Worm (Caenorhabditis elegans) whole organism, early embryonic: Measurements from ENCODE around the gene Y39H10A.1.

Experiments
- B0310.2 ChIP-seq: sonication (generic microtip); optimal IDR thresholded peaks from 2 replicates; lab custom pipeline; 2016; ENCODE audit warnings: mild to moderate bottlenecking, missing genetic modification characterization, missing compliant biosample characterization
- F13C5.2 ChIP-seq: sonication (generic microtip); optimal IDR thresholded peaks from 2 replicates; lab custom pipeline; 2017; ENCODE audit warnings: mild to moderate bottlenecking, missing genetic modification characterization, inconsistent platforms, missing compliant biosample characterization
- aly-1 ChIP-seq: sonication (generic microtip); optimal IDR thresholded peaks from 2 replicates; lab custom pipeline; 2016; ENCODE audit warnings: missing genetic modification characterization, missing compliant biosample characterization
- ama-1 ChIP-seq: fragments of 150-350 bp; optimal IDR thresholded peaks from 2 replicates; lab custom pipeline; 2014
- ceh-13 ChIP-seq: fragments of 200-800 bp; sonication (Bioruptor generic); optimal IDR thresholded peaks from 2 replicates; lab custom pipeline; 2018; ENCODE audit warnings: mild to moderate bottlenecking, missing genetic modification characterization, missing compliant biosample characterization
- ceh-36 ChIP-seq: sonication (generic microtip); optimal IDR thresholded peaks from 2 replicates; lab custom pipeline; 2016; ENCODE audit warnings: missing genetic modification characterization, inconsistent platforms, missing compliant biosample characterization
- ets-7 ChIP-seq: sonication (generic microtip); optimal IDR thresholded peaks from 2 replicates; lab custom pipeline; 2016; ENCODE audit warnings: missing genotype, missing genetic modification characterization, missing compliant biosample characterization
- flt-1 ChIP-seq: fragments of 200-800 bp; sonication (Bioruptor generic); IDR thresholded peaks from 2 replicates; pipeline ENCODE4 v1.3.6; 2022; ENCODE audit warnings: missing genetic modification characterization, missing compliant biosample characterization
- hmbx-1 ChIP-seq: sonication (generic microtip); optimal IDR thresholded peaks from 2 replicates; lab custom pipeline; 2016; ENCODE audit warnings: mild to moderate bottlenecking, missing genetic modification characterization, missing compliant biosample characterization
- hmg-4 ChIP-seq: fragments of 200-800 bp; sonication (Bioruptor generic); optimal IDR thresholded peaks from 2 replicates; lab custom pipeline; 2018; ENCODE audit warnings: mild to moderate bottlenecking, missing genetic modification characterization, missing compliant biosample characterization
- hnd-1 ChIP-seq: sonication (generic microtip); optimal IDR thresholded peaks from 2 replicates; lab custom pipeline; 2016; ENCODE audit warnings: missing genetic modification characterization, missing compliant biosample characterization
- pes-1 ChIP-seq: fragments of 200-800 bp; sonication (Bioruptor generic); IDR thresholded peaks from 2 replicates; pipeline ENCODE4 v1.3.6; 2022; ENCODE audit warnings: missing genetic modification reagents, missing genetic modification characterization, missing compliant biosample characterization
- scrt-1 ChIP-seq: fragments of 200-800 bp; sonication (Bioruptor generic); IDR thresholded peaks from 2 replicates; pipeline ENCODE4 v1.3.6; 2022; ENCODE audit warnings: missing genetic modification characterization, missing compliant biosample characterization
- sea-1 ChIP-seq: fragments of 200-800 bp; sonication (Bioruptor generic); conservative IDR thresholded peaks from 2 replicates; pipeline ENCODE4 v1.3.6; 2022; ENCODE audit warnings: missing genetic modification characterization, missing compliant biosample characterization
- tbx-11 ChIP-seq: fragments of 200-800 bp; sonication (Bioruptor generic); IDR thresholded peaks from 2 replicates; pipeline ENCODE4 v1.3.6; 2022; ENCODE audit warnings: missing genetic modification characterization, missing compliant biosample characterization
- tbx-37 ChIP-seq: fragments of 200-800 bp; sonication (Bioruptor generic); conservative IDR thresholded peaks from 2 replicates; pipeline ENCODE4 v1.3.6; 2022; ENCODE audit warnings: missing genetic modification reagents, missing genetic modification characterization, missing compliant biosample characterization
- tra-4 ChIP-seq: sonication (generic microtip); optimal IDR thresholded peaks from 2 replicates; lab custom pipeline; 2017; ENCODE audit warnings: missing genetic modification characterization, missing compliant biosample characterization

Y39H10A.1 gene

DNA sequence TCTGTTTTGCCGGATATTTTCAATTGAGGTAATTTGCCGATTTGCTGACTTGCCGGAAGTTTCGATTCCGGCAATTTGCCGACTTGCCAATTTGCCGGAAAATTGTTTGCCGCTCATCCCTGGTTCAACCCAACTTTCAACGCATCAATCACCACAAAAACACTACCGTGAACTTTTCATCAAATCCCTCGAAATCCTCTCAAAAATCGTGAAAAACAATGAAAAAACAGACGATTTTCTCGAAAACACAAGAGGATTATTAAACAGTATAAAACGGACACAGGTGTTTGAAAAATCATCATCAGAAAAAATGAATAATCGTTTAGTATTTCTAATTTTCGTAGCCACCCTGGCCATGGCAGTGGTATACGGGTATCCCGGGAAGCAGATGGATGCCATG lies at the start of gene Y39H10A.1:
Y39H10A.1 (plus strand) TSS at position 301 of the 400 bp plus-strand sequence.
- TF ChIP-seq aly-1 (tag; lab: Kevin White, UChicago), result no peak

DNA sequence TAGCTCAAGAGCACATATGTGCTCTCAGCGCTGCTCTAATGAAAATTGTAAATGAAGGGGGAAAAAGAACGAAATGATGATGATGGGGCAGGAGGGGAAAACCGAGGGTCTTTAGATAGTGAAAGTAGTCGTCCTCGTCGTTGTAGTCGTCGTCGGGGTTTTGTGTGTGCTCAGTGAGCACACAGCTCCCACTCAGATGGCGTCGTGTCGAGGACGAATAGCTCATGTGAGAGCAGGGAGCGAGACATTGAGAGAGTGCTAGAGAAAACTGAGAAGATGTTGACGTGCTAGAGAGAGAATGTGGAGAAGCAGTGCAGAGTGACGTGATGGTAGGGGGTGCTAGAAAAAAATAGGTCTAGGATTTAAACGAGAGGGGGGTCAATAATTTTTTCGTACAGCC lies 49.3 kb upstream of the Y39H10A.1 start:
- no peak for TF ChIP-seq tra-4 (tag; lab: Kevin White, UChicago)
- TF ChIP-seq flt-1 (GFP tag; lab: Robert Waterston, UW), result no peak
- TF ChIP-seq hmbx-1 (tag; lab: Kevin White, UChicago), result no peak
- TF ChIP-seq hnd-1 (tag; lab: Kevin White, UChicago), result no peak
- TF ChIP-seq pes-1 (GFP tag; lab: Robert Waterston, UW), result no peak
- TF ChIP-seq ceh-36 (tag; lab: Kevin White, UChicago), result no peak
- TF ChIP-seq hmg-4 (GFP tag; lab: Kevin White, UChicago), result no peak
- TF ChIP-seq ets-7 (tag; lab: Kevin White, UChicago), result no peak
- TF ChIP-seq B0310.2 (tag; lab: Kevin White, UChicago), result no peak

DNA sequence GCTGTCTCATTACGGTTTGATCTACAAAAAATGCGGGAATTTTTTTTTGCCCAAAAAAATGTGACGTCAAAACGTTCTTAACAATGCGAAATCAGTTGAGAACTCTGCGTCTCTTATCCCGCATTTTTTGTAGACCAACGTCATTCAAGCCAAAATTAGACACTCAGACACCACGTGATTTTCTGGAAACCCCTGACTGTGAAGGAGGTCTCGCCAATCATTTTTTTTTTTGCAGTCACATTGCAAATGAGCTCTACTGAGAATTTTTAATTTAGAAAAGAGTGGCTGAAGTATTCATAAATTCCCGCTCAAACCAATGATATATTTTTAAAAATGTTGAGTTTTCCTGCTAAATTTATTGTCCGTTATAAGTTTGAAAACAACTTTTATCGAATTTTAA lies 48.5 kb upstream of the Y39H10A.1 start:
- TF ChIP-seq tbx-11 (GFP tag; lab: Robert Waterston, UW), result no peak
- no peak for TF ChIP-seq B0310.2 (tag; lab: Kevin White, UChicago)
- TF ChIP-seq hmg-4 (GFP tag; lab: Kevin White, UChicago), result no peak
- no peak for TF ChIP-seq ceh-13
- no peak for TF ChIP-seq pes-1 (GFP tag; lab: Robert Waterston, UW)
- TF ChIP-seq ama-1, result no peak
- no peak for TF ChIP-seq tra-4 (tag; lab: Kevin White, UChicago)
- no peak for TF ChIP-seq scrt-1 (GFP tag; lab: Robert Waterston, UW)

DNA sequence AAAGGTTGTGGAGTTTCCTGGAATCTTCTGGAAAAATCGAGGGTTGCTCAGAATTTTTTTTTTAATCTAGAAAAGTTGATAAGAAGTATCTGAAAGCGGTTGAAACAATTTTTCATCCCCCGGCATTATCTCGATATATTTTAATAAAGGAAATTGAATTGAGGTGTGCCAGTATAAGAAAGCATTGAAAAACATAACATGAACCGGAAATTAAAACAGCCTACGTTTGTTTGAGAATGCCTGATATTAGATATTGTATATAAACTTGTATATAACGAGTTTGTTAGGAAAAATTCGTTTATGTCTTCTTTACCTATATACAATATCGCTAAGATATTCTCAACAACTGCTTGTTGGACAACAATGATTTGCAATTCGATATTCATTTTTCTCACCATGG lies 42.2 kb upstream of the Y39H10A.1 start, which contains the start of gene str-30:
str-30 (plus strand) TSS at position 301 of the 400 bp plus-strand sequence.
- no peak for TF ChIP-seq pes-1 (GFP tag; lab: Robert Waterston, UW)
- no peak for TF ChIP-seq scrt-1 (GFP tag; lab: Robert Waterston, UW)
- no peak for TF ChIP-seq aly-1 (tag; lab: Kevin White, UChicago)
- no peak for TF ChIP-seq sea-1
- TF ChIP-seq ceh-13, result no peak
- TF ChIP-seq tra-4 (tag; lab: Kevin White, UChicago), result no peak
- TF ChIP-seq flt-1 (GFP tag; lab: Robert Waterston, UW), result no peak
- no peak for TF ChIP-seq tbx-37 (GFP tag; lab: Robert Waterston, UW)
- TF ChIP-seq F13C5.2 (tag; lab: Kevin White, UChicago), result no peak
- no peak for TF ChIP-seq hmbx-1 (tag; lab: Kevin White, UChicago)
- TF ChIP-seq B0310.2 (tag; lab: Kevin White, UChicago), result no peak

DNA sequence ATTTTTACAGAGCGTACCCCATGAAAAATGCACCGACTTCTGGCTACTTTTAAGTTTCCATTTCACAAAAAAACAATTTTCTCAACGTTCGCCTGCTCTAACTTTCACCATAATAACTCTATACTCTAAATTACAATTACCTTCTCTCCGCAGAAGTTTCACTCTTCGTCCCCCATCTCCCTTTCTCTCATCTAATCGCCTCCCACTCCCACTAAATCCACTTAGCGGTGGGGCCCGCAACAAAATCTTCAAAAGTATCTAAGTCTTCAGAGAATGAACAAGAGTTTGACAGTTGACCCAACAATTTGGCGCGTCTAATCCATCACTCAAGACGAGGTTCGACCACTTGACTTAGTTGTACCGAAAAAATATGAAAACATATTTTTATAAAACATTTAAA lies 28.6 kb upstream of the Y39H10A.1 start:
- TF ChIP-seq hnd-1 (tag; lab: Kevin White, UChicago), result no peak
- no peak for TF ChIP-seq ets-7 (tag; lab: Kevin White, UChicago)
- TF ChIP-seq hmg-4 (GFP tag; lab: Kevin White, UChicago), result no peak
- TF ChIP-seq ama-1, result no peak
- no peak for TF ChIP-seq ceh-36 (tag; lab: Kevin White, UChicago)
- no peak for TF ChIP-seq ceh-13
- TF ChIP-seq B0310.2 (tag; lab: Kevin White, UChicago), result no peak
- TF ChIP-seq F13C5.2 (tag; lab: Kevin White, UChicago), result no peak
- TF ChIP-seq flt-1 (GFP tag; lab: Robert Waterston, UW), result no peak
- TF ChIP-seq pes-1 (GFP tag; lab: Robert Waterston, UW), result no peak

DNA sequence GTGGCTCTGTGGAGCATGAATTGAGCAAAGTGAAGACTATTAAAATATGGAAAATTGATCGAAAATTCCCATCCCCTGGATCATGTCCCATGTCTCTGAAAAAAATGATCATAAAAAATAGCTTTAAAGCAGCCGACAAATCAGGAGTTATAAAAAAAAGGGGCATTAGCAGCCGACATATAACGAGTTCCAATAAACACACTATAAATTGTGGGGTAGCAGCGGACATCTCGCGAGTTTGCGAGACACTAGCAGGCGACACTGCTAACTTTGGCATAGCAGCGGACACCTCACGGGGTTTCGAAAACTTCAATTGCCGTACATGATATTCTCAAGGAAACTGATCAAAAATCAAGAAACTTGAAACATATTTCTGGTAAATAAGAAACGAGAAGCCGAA lies 27.7 kb upstream of the Y39H10A.1 start, which contains the start of gene hpo-36:
hpo-36 (minus strand) TSS at position 101 of the 400 bp plus-strand sequence.
- no peak for TF ChIP-seq ceh-36 (tag; lab: Kevin White, UChicago)
- no peak for TF ChIP-seq aly-1 (tag; lab: Kevin White, UChicago)
- no peak for TF ChIP-seq hmg-4 (GFP tag; lab: Kevin White, UChicago)
- no peak for TF ChIP-seq tbx-37 (GFP tag; lab: Robert Waterston, UW)
- TF ChIP-seq F13C5.2 (tag; lab: Kevin White, UChicago), result no peak
- TF ChIP-seq hmbx-1 (tag; lab: Kevin White, UChicago), result no peak
- no peak for TF ChIP-seq ama-1
- TF ChIP-seq sea-1, result no peak
- no peak for TF ChIP-seq B0310.2 (tag; lab: Kevin White, UChicago)
- no peak for TF ChIP-seq scrt-1 (GFP tag; lab: Robert Waterston, UW)
- TF ChIP-seq flt-1 (GFP tag; lab: Robert Waterston, UW), result no peak
- TF ChIP-seq hnd-1 (tag; lab: Kevin White, UChicago), result no peak
- no peak for TF ChIP-seq ceh-13
- no peak for TF ChIP-seq ets-7 (tag; lab: Kevin White, UChicago)
- TF ChIP-seq pes-1 (GFP tag; lab: Robert Waterston, UW), result no peak
- TF ChIP-seq tbx-11 (GFP tag; lab: Robert Waterston, UW), result no peak

DNA sequence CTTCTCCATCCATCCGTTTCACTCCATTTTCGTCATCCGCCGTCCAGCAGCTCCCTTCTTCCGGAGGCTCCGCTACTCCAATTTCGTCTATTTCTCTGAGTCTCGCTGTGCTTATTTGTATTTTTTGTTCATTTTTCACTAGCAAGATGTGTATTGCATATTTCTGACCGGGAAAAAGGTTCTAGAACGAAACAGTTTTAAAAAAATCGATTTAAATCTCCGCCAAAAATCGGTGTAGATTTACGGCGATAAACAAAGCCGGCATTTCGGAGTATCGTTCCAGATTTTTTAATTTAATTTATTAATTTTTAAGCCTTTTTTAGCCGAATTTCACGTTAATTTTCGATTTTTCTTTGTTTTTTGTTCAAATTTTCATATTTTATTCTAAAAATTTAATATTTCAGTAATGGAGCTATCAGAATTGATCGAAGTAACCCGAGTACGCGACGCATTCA lies 23.8 kb upstream of the Y39H10A.1 start, which contains the start of gene mtm-9:
mtm-9 (plus strand) TSS at position 405 of the 455 bp plus-strand sequence.
- TF ChIP-seq hnd-1 (tag; lab: Kevin White, UChicago) (no peak), scrt-1 (GFP tag; lab: Robert Waterston, UW) (no peak), B0310.2 (tag; lab: Kevin White, UChicago) (no peak), ceh-36 (tag; lab: Kevin White, UChicago) (no peak), tra-4 (tag; lab: Kevin White, UChicago) (no peak), ceh-13 (no peak)

DNA sequence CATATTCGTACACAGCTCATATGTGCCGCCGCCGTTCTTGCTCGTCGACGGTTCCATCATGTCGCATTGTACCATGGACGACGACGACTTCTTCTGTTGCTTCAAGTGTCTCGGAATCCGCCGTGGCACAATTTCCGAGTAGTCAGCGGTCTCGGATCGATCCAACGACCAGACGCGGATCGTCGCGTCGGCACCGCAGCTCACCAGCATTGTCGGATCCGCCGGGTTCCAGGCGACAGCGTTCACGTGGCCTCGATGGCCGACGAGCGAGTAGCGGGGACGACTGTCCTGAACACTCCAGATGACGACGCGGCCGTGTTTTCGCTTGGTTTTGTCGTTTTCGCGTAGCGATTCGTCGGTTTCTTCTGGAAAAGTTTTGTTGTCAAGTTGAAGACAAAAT lies 16.7 kb upstream of the Y39H10A.1 start:
- TF ChIP-seq F13C5.2 (tag; lab: Kevin White, UChicago), result no peak
- TF ChIP-seq ceh-36 (tag; lab: Kevin White, UChicago), result no peak
- TF ChIP-seq hmg-4 (GFP tag; lab: Kevin White, UChicago), result no peak
- TF ChIP-seq B0310.2 (tag; lab: Kevin White, UChicago), result no peak
- TF ChIP-seq aly-1 (tag; lab: Kevin White, UChicago), result no peak
- no peak for TF ChIP-seq scrt-1 (GFP tag; lab: Robert Waterston, UW)
- TF ChIP-seq tbx-11 (GFP tag; lab: Robert Waterston, UW), result no peak
- no peak for TF ChIP-seq tbx-37 (GFP tag; lab: Robert Waterston, UW)
- TF ChIP-seq sea-1, result no peak
- TF ChIP-seq tra-4 (tag; lab: Kevin White, UChicago), result no peak
- no peak for TF ChIP-seq flt-1 (GFP tag; lab: Robert Waterston, UW)
- no peak for TF ChIP-seq pes-1 (GFP tag; lab: Robert Waterston, UW)
- no peak for TF ChIP-seq hmbx-1 (tag; lab: Kevin White, UChicago)
- TF ChIP-seq ets-7 (tag; lab: Kevin White, UChicago), result no peak
